Worm (Caenorhabditis elegans): ENCODE data around the gene ttr-59.

Gene ttr-59

DNA sequence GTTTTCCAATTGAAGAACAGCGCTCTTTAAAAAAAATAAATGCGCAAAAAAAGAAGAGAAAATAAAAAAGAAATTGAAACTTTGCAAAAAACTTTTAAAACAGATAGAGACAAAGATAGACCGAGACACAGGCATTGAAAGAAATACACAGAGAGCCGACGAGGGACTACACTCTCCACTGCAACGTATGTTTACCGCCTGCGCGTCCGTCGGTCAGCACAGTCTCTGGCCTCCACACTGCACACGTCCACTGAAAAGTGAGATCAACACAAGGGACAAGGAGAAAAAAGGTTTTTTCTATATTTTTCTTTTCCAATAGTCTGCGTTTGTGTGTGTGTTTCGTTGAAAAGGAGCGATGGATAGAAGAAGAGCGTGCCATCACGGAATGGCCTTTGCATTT is 23.2 kb upstream of the ttr-59 start:
- TF ChIP-seq cebp-1 (GFP tag; IDR thresholded peaks at IDR 0.05) (no peak), cebp-1 (tag; optimal IDR thresholded peaks at IDR 0.05) (peak; percentile 47), akir-1 (GFP tag; optimal IDR thresholded peaks at IDR 0.05) (no peak), K12H6.12 (tag; optimal IDR thresholded peaks at IDR 0.05) (peak; percentile 58), zfh-2 (GFP tag; conservative IDR thresholded peaks at IDR 0.05) (peak; percentile 86), chd-7 (tag; optimal IDR thresholded peaks at IDR 0.05) (peak; percentile 34), tbx-9 (tag; optimal IDR thresholded peaks at IDR 0.05; ENCODE audit: borderline replicate concordance) (no peak), mcd-1 (GFP tag; IDR thresholded peaks at IDR 0.05) (peak; percentile 33; the same call in 1 of the 2 replicates), lin-35 (GFP tag; optimal IDR thresholded peaks at IDR 0.05) (peak in 1 of 3 experiments; percentile 47), Y67H2A.10 (GFP tag; conservative IDR thresholded peaks at IDR 0.05) (0 out of 2 replicates have a peak, but pooled peaks have one; percentile 31), snpc-4 (GFP tag; optimal IDR thresholded peaks at IDR 0.05) (no peak), snpc-4 (tag; optimal IDR thresholded peaks at IDR 0.05) (peak in 3 of 4 experiments; percentile 3 to 7 (median 5)), madf-10 (tag; optimal IDR thresholded peaks at IDR 0.05) (no peak), mel-28 (tag; optimal IDR thresholded peaks at IDR 0.05; ENCODE audit: borderline replicate concordance) (no peak), F57C9.4 (tag; optimal IDR thresholded peaks at IDR 0.05) (no peak), gei-17 (GFP tag; optimal IDR thresholded peaks at IDR 0.05) (peak; percentile 11), ceh-27 (GFP tag; optimal IDR thresholded peaks at IDR 0.05) (peak; percentile 25), lir-1 (GFP tag; conservative IDR thresholded peaks at IDR 0.05) (0 out of 2 replicates have a peak, but pooled peaks have one; percentile 16), sptf-2 (GFP tag; optimal IDR thresholded peaks at IDR 0.05) (no peak), hsf-1 (GFP tag; IDR thresholded peaks at IDR 0.05) (no peak), Y56A3A.18 (GFP tag; IDR thresholded peaks at IDR 0.05) (no peak), nhr-179 (tag; optimal IDR thresholded peaks at IDR 0.05) (no peak), aptf-2 (GFP tag; conservative IDR thresholded peaks at IDR 0.05) (no peak), K11D2.4 (GFP tag; IDR thresholded peaks at IDR 0.05) (peak; percentile 58; the same call in 1 of the 2 replicates), F39B2.1 (GFP tag; IDR thresholded peaks at IDR 0.05) (no peak), Y79H2A.3 (GFP tag; conservative IDR thresholded peaks at IDR 0.05) (no peak), him-1 (tag; optimal IDR thresholded peaks at IDR 0.05) (no peak), ZK185.1 (tag; optimal IDR thresholded peaks at IDR 0.05; ENCODE audit: poor library complexity, severe bottlenecking) (peak; percentile 37), C17E4.6 (GFP tag; IDR thresholded peaks at IDR 0.05) (no peak), let-607 (tag; optimal IDR thresholded peaks at IDR 0.05) (no peak), F33H1.4 (GFP tag; IDR thresholded peaks at IDR 0.05) (no peak), hmg-1.2 (GFP tag; IDR thresholded peaks at IDR 0.05) (peak; percentile 57; the same call in 1 of the 2 replicates), sdz-38 (tag; optimal IDR thresholded peaks at IDR 0.05) (no peak), F22D6.2 (tag; optimal IDR thresholded peaks at IDR 0.05) (no peak), ztf-6 (GFP tag; IDR thresholded peaks at IDR 0.05) (no peak), nfyb-1 (GFP tag; IDR thresholded peaks at IDR 0.05) (no peak), F10E7.11 (tag; optimal IDR thresholded peaks at IDR 0.05) (no peak), lin-26 (GFP tag; IDR thresholded peaks at IDR 0.05) (peak; percentile 68; the same call in 1 of the 2 replicates), nfya-1 (tag; optimal IDR thresholded peaks at IDR 0.05; ENCODE audit: borderline replicate concordance, insufficient read depth) (no peak), somi-1 (GFP tag; optimal IDR thresholded peaks at IDR 0.05) (peak; percentile 5), unc-130 (GFP tag; optimal IDR thresholded peaks at IDR 0.05) (no peak), ztf-18 (tag; optimal IDR thresholded peaks at IDR 0.05) (no peak), madf-6 (GFP tag; IDR thresholded peaks at IDR 0.05) (no peak), dox-1 (GFP tag; IDR thresholded peaks at IDR 0.05) (peak; percentile 48; the same call in 1 of the 2 replicates), lin-40 (tag; optimal IDR thresholded peaks at IDR 0.05) (peak; percentile 65), tlf-1 (GFP tag; optimal IDR thresholded peaks at IDR 0.05) (no peak), madf-3 (GFP tag; IDR thresholded peaks at IDR 0.05) (no peak), rcor-1 (GFP tag; IDR thresholded peaks at IDR 0.05) (0 out of 2 replicates have a peak, but pooled peaks have one; percentile 40)

Data from whole organism, young adult.